Worm (Caenorhabditis elegans): ENCODE measurements around the gene C55A6.4.
A peak's percentile ranks its signal among the peaks of the same experiment; 100 is the strongest.

ce11 chrV:11470210-11470713 is 47.4 kb downstream of the C55A6.4 start, which contains the start of gene aat-6:
- TF ChIP-seq elt-3 (tag; optimal IDR thresholded peaks at IDR 0.05) (no peak), zag-1 (tag; optimal IDR thresholded peaks at IDR 0.05) (no peak), nhr-11 (tag; optimal IDR thresholded peaks at IDR 0.05) (no peak), ama-1 (optimal IDR thresholded peaks at IDR 0.05) (no peak), snpc-4 (tag; optimal IDR thresholded peaks at IDR 0.05) (no peak), nfya-1 (tag; optimal IDR thresholded peaks at IDR 0.05; ENCODE audit: insufficient read depth) (no peak), fos-1 (tag; optimal IDR thresholded peaks at IDR 0.05) (no peak), R02D3.7 (tag; optimal IDR thresholded peaks at IDR 0.05) (no peak), nhr-77 (tag; optimal IDR thresholded peaks at IDR 0.05) (no peak), nhr-12 (tag; optimal IDR thresholded peaks at IDR 0.05) (no peak), elt-2 (tag; optimal IDR thresholded peaks at IDR 0.05) (peak; percentile 97)
